Fruit fly (Drosophila melanogaster) Kc167 (cell line): ENCODE data around the gene CG3108.

Experiments
- Myc ChIP-seq: fragments of >200 bp; optimal IDR thresholded peaks from 2 replicates; lab custom pipeline; 2017; ENCODE audit warnings: missing external identifiers
- Sin3A ChIP-seq: fragments of >200 bp; optimal IDR thresholded peaks from 2 replicates; lab custom pipeline; 2018; ENCODE audit warnings: missing external identifiers
- h ChIP-seq: fragments of >200 bp; optimal IDR thresholded peaks from 3 replicates; lab custom pipeline; 2018; ENCODE audit warnings: missing external identifiers
- insv ChIP-seq: fragments of >200 bp; optimal IDR thresholded peaks from 3 replicates; lab custom pipeline; 2018; ENCODE audit warnings: missing external identifiers
- psq ChIP-seq: fragments of >200 bp; optimal IDR thresholded peaks from 2 replicates; lab custom pipeline; 2017; ENCODE audit warnings: missing external identifiers
- ttk ChIP-seq: sonication (Bioruptor generic); optimal IDR thresholded peaks from 2 replicates; lab custom pipeline; 2017; ENCODE audit warnings: missing external identifiers

Gene CG3108

dm6 chrX:5752838-5753237 lies 28.6 kb downstream of the CG3108 start:
- TF ChIP-seq ttk (lab: Kevin White, UChicago): no peak
- TF ChIP-seq h (lab: Kevin White, UChicago): no peak
- TF ChIP-seq Sin3A (lab: Kevin White, UChicago): no peak
- TF ChIP-seq psq: no peak
- no peak for TF ChIP-seq insv
- no peak for TF ChIP-seq Myc

- TF ChIP-seq insv (no peak), psq (no peak), h (lab: Kevin White, UChicago) (no peak), ttk (lab: Kevin White, UChicago) (no peak)
Observed at dm6 chrX:5751949-5752348, 29.5 kb downstream of the CG3108 start, which contains the start of gene CG15772. Gene CG15772, plus strand, starts transcription at chrX:5752249.

- TF ChIP-seq Sin3A (lab: Kevin White, UChicago) (no peak), h (lab: Kevin White, UChicago) (no peak), Myc (no peak), insv (no peak), ttk (lab: Kevin White, UChicago) (no peak), psq (no peak)
Observed at dm6 chrX:5746864-5747861, 34.3 kb downstream of the CG3108 start, which contains the start of the genes IntS6 and Rtel1. Gene IntS6, minus strand, starts transcription at chrX:5747254. Gene Rtel1, plus strand, starts transcription at chrX:5747747.

dm6 chrX:5745840-5746815 lies 35.3 kb downstream of the CG3108 start:
- TF ChIP-seq psq (no peak), Sin3A (lab: Kevin White, UChicago) (no peak), h (lab: Kevin White, UChicago) (no peak), ttk (lab: Kevin White, UChicago) (no peak), Myc (no peak), insv (no peak)

- no peak for TF ChIP-seq h (lab: Kevin White, UChicago)
Observed at dm6 chrX:5744992-5745732, 36.3 kb downstream of the CG3108 start.

dm6 chrX:5744277-5744846 lies 37.1 kb downstream of the CG3108 start:
- TF ChIP-seq Myc (no peak), psq (no peak), ttk (lab: Kevin White, UChicago) (no peak), Sin3A (lab: Kevin White, UChicago) (no peak), h (lab: Kevin White, UChicago) (no peak), insv (no peak)

- TF ChIP-seq ttk (lab: Kevin White, UChicago) (no peak), insv (no peak), Sin3A (lab: Kevin White, UChicago) (no peak), h (lab: Kevin White, UChicago) (no peak), Myc (no peak), psq (no peak)
Observed at dm6 chrX:5741625-5742024, 39.8 kb downstream of the CG3108 start.

DNA sequence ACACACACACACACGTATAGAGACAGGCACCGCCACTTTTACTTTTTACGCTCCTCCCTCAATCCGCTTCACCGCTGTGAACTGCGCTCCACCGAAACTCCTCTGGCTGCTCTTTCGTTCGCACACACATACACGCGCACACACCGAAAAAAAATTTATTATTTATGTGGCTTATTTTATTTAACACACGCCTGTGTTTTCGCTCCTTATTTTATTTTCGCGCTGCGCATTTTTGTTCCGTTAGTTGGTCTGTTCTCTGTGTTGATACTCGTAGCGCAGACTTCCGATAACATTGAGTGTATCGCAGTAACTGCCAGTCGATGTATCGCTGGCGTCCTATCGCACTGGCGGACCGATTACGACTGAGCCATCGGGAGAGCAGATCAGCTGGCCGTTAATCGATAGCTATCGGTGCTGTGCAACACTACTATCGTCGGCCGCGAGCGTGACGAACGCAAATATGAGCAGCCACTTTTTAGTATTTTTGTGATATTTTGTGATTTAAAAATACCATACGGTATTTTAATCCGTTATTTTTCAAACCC lies 43.7 kb downstream of the CG3108 start, which contains the start of gene Snx27:
TSS of gene Snx27 (minus strand) at position 356 of the 545 bp plus-strand sequence.
- no peak for TF ChIP-seq insv
- TF ChIP-seq Sin3A (lab: Kevin White, UChicago): no peak
- TF ChIP-seq psq: no peak
- no peak for TF ChIP-seq h (lab: Kevin White, UChicago)
- no peak for TF ChIP-seq Myc
- no peak for TF ChIP-seq ttk (lab: Kevin White, UChicago)

dm6 chrX:5737157-5737556 lies 44.3 kb downstream of the CG3108 start:
- TF ChIP-seq Myc (no peak), Sin3A (lab: Kevin White, UChicago) (no peak), ttk (lab: Kevin White, UChicago) (no peak), psq (no peak), insv (no peak), h (lab: Kevin White, UChicago) (no peak)

dm6 chrX:5735268-5735941 lies 46.0 kb downstream of the CG3108 start:
- TF ChIP-seq h (lab: Kevin White, UChicago) (no peak), Sin3A (lab: Kevin White, UChicago) (no peak), Myc (no peak), ttk (lab: Kevin White, UChicago) (no peak), insv (no peak), psq (no peak)
